Worm (Caenorhabditis elegans): ENCODE measurements around the gene T19C4.5.

ce11 chrV:11216137-11216536, 44.1 kb downstream of the T19C4.5 start:
- TF ChIP-seq ttx-3 (tag; optimal IDR thresholded peaks at IDR 0.05) (no peak), fkh-10 (GFP tag; optimal IDR thresholded peaks at IDR 0.05) (no peak)
